Fruit fly (Drosophila melanogaster): ENCODE data around the gene mRpS26.

Gene mRpS26

DNA sequence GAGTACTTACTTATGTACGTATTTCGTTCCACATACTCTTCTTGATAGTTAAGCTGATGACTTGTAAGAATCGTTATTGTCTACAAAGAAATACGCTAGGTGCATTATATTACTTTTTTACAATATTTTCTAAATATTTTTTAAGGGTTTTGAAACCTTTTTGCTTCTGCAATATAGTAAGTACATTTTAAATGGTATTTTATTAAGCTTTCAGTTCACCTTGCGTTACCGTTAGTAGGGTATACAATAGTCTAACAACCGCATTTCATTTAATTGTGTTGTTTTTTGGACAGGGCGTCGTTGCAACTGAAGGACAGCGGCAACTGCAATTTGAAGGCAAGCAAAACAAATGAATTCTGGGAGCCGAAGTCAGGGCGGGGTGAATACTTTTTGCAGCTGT lies 30.8 kb downstream of the mRpS26 start (continued):
- TF ChIP-seq lz (GFP tag; optimal IDR thresholded peaks at IDR 0.05): peak; percentile 13
- TF ChIP-seq Hr4 (GFP tag; optimal IDR thresholded peaks at IDR 0.05): no peak
- TF ChIP-seq Eip75B (GFP tag; optimal IDR thresholded peaks at IDR 0.05): peak; percentile 35
- TF ChIP-seq CG15336 (GFP tag; IDR thresholded peaks at IDR 0.05): no peak
- TF ChIP-seq CG16779 (tag; optimal IDR thresholded peaks at IDR 0.05): no peak
- peak; percentile 4 for TF ChIP-seq CG10631 (GFP tag; optimal IDR thresholded peaks at IDR 0.05)
- no peak for TF ChIP-seq Ets21C (GFP tag; optimal IDR thresholded peaks at IDR 0.05)
- TF ChIP-seq CG6808 (GFP tag; optimal IDR thresholded peaks at IDR 0.05): no peak
- TF ChIP-seq CG8632 (GFP tag; optimal IDR thresholded peaks at IDR 0.05): peak; percentile 71
- TF ChIP-seq CG31627 (GFP tag; optimal IDR thresholded peaks at IDR 0.05): peak; percentile 4
- peak; percentile 31 for TF ChIP-seq CG3032 (tag; optimal IDR thresholded peaks at IDR 0.05)
- peak; percentile 68 for TF ChIP-seq CG34406 (GFP tag; optimal IDR thresholded peaks at IDR 0.05)
- TF ChIP-seq CG3919 (GFP tag; optimal IDR thresholded peaks at IDR 0.05): peak; percentile 50
- TF ChIP-seq fd85E (GFP tag; optimal IDR thresholded peaks at IDR 0.05): no peak
- peak; percentile 53 for TF ChIP-seq dsx (GFP tag; optimal IDR thresholded peaks at IDR 0.05; ENCODE audit: poor library complexity, severe bottlenecking)
- TF ChIP-seq topi (GFP tag; optimal IDR thresholded peaks at IDR 0.05): peak; percentile 61
- TF ChIP-seq salr (GFP tag; optimal IDR thresholded peaks at IDR 0.05): no peak
- TF ChIP-seq Ets96B (tag; optimal IDR thresholded peaks at IDR 0.05): peak; percentile 46
- TF ChIP-seq CG6163 (GFP tag; IDR thresholded peaks at IDR 0.05): no peak; the same call in 1 of the 3 replicates
- TF ChIP-seq eg (GFP tag; IDR thresholded peaks at IDR 0.05): no peak
- TF ChIP-seq Smox (GFP tag; optimal IDR thresholded peaks at IDR 0.05): peak; percentile 59

dm6 chr3L:18138280-18138679 lies 31.9 kb downstream of the mRpS26 start:
- no peak for TF ChIP-seq fd85E (GFP tag; optimal IDR thresholded peaks at IDR 0.05)
- TF ChIP-seq eg (GFP tag; IDR thresholded peaks at IDR 0.05): no peak
- no peak for TF ChIP-seq dac (GFP tag; optimal IDR thresholded peaks at IDR 0.05)
- no peak for TF ChIP-seq fd59A (GFP tag; optimal IDR thresholded peaks at IDR 0.05)
- TF ChIP-seq CG3032 (tag; optimal IDR thresholded peaks at IDR 0.05): no peak
- no peak for TF ChIP-seq Ets96B (tag; optimal IDR thresholded peaks at IDR 0.05)
- no peak for TF ChIP-seq esn (GFP tag; optimal IDR thresholded peaks at IDR 0.05)
- TF ChIP-seq CG6163 (GFP tag; IDR thresholded peaks at IDR 0.05): no peak
- TF ChIP-seq CG11902 (GFP tag; optimal IDR thresholded peaks at IDR 0.05): no peak
- no peak for TF ChIP-seq Lpt (GFP tag; optimal IDR thresholded peaks at IDR 0.05)
- no peak for TF ChIP-seq acj6 (GFP tag; optimal IDR thresholded peaks at IDR 0.05)
- no peak for TF ChIP-seq CG15336 (GFP tag; IDR thresholded peaks at IDR 0.05)
- TF ChIP-seq spab (GFP tag; optimal IDR thresholded peaks at IDR 0.05): no peak
- no peak for TF ChIP-seq CG3919 (GFP tag; optimal IDR thresholded peaks at IDR 0.05)
- no peak for TF ChIP-seq CG9139 (GFP tag; optimal IDR thresholded peaks at IDR 0.05)
- no peak for TF ChIP-seq fkh (GFP tag; optimal IDR thresholded peaks at IDR 0.05)
- no peak for TF ChIP-seq lz (GFP tag; optimal IDR thresholded peaks at IDR 0.05)
- no peak for TF ChIP-seq net (GFP tag; optimal IDR thresholded peaks at IDR 0.05)
- TF ChIP-seq CG10669 (GFP tag; optimal IDR thresholded peaks at IDR 0.05): no peak

dm6 chr3L:18139184-18139629 lies 32.8 kb downstream of the mRpS26 start, which contains the start of gene geko:
TSS of gene geko (plus strand) at chr3L:18139402.
- TF ChIP-seq CG1621 (tag; optimal IDR thresholded peaks at IDR 0.05): no peak
- no peak for TF ChIP-seq salr (GFP tag; optimal IDR thresholded peaks at IDR 0.05)
- peak; percentile 4 for TF ChIP-seq dsx (GFP tag; optimal IDR thresholded peaks at IDR 0.05; ENCODE audit: poor library complexity, severe bottlenecking)
- TF ChIP-seq CG6163 (GFP tag; IDR thresholded peaks at IDR 0.05): peak; percentile 57; the same call in 1 of the 3 replicates
- no peak for TF ChIP-seq CG32006 (GFP tag; optimal IDR thresholded peaks at IDR 0.05)
- peak; percentile 58 for TF ChIP-seq CG15336 (GFP tag; IDR thresholded peaks at IDR 0.05)
- no peak for TF ChIP-seq achi (GFP tag; optimal IDR thresholded peaks at IDR 0.05)
- TF ChIP-seq net (GFP tag; optimal IDR thresholded peaks at IDR 0.05): no peak
- TF ChIP-seq lz (GFP tag; optimal IDR thresholded peaks at IDR 0.05): no peak
- no peak for TF ChIP-seq acj6 (GFP tag; optimal IDR thresholded peaks at IDR 0.05)
- TF ChIP-seq Blimp-1 (GFP tag; optimal IDR thresholded peaks at IDR 0.05): no peak
- TF ChIP-seq spab (GFP tag; optimal IDR thresholded peaks at IDR 0.05): no peak
- TF ChIP-seq svp (GFP tag): no peak
- peak; percentile 4 for TF ChIP-seq vri (GFP tag; optimal IDR thresholded peaks at IDR 0.05)
- TF ChIP-seq CG8119 (GFP tag; IDR thresholded peaks at IDR 0.05): peak; percentile 45; the same call in 1 of the 3 replicates
- TF ChIP-seq CG7368 (GFP tag; optimal IDR thresholded peaks at IDR 0.05): no peak
- TF ChIP-seq Met (GFP tag; optimal IDR thresholded peaks at IDR 0.05): no peak
- TF ChIP-seq CG10669 (GFP tag; optimal IDR thresholded peaks at IDR 0.05): no peak
- TF ChIP-seq ss (GFP tag; optimal IDR thresholded peaks at IDR 0.05): peak; percentile 9 to 26
- peak; percentile 46 for TF ChIP-seq Eip78C (GFP tag)
- TF ChIP-seq Hr39 (GFP tag; optimal IDR thresholded peaks at IDR 0.05): no peak
- no peak for TF ChIP-seq CG9139 (GFP tag; optimal IDR thresholded peaks at IDR 0.05)
- TF ChIP-seq eg (GFP tag; IDR thresholded peaks at IDR 0.05): peak; percentile 63; the same call in 2 of the 3 replicates
- no peak for TF ChIP-seq CG6276 (GFP tag; optimal IDR thresholded peaks at IDR 0.05)
- TF ChIP-seq Lpt (GFP tag; optimal IDR thresholded peaks at IDR 0.05): peak; percentile 40
- TF ChIP-seq CG10631 (GFP tag; optimal IDR thresholded peaks at IDR 0.05): no peak
- no peak for TF ChIP-seq cyc (GFP tag; optimal IDR thresholded peaks at IDR 0.05)

Data from whole organism, prepupa.